Fruit fly (Drosophila melanogaster) S2 (cell line): ENCODE results near the gene ort.

Experiments
- CG8478 ChIP-seq: fragments of >200 bp; optimal IDR thresholded peaks from 2 replicates; lab custom pipeline; 2018
- CTCF ChIP-seq, 2 experiments: fragments of >200 bp; optimal IDR thresholded peaks; 2 replicates each; lab custom pipeline; 2018

ort gene

DNA sequence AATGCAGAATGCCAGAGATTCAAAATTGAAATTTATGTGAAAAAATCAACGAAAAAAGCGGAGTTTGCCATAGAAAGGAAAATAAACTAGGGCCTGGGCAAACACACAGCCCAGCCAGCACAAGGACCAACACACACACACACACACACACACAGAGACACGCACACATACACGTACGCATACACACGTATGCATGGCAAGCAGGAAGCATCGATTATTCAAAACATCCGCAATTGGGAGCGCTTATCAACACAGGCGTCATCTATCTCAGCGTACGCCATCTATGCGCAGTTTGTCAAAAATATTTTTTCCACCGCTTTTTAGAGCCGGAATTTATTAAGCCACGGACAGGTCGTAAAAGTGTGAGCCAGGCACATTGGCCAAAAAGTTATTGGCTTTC lies 20.3 kb downstream of the ort start:
- no peak for TF ChIP-seq CG8478 (lab: Kevin White, UChicago)
- peak in 1 of 2 experiments; percentile 27 for TF ChIP-seq CTCF (optimal IDR thresholded peaks at IDR 0.05; lab: Kevin White, UChicago)

DNA sequence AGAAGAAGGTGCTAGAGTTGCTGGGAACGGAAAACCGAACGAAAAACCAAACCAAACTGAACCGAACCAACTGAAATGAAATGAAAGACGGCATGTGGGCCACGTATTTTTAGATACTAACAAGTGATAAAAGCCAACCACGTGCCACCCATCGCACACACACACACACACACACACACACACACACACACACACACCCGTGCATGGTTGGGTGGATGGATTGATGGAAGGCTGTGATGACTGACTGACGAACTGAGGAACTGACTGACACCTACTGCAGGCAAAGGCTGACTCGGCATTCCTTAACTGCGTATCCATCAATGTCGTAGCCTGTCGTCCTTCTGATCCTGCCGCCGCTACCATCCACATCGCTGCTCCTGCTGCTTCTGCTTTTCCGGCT lies 22.9 kb downstream of the ort start:
- no peak for TF ChIP-seq CTCF (optimal IDR thresholded peaks at IDR 0.05; lab: Kevin White, UChicago)
- TF ChIP-seq CG8478 (lab: Kevin White, UChicago), result no peak

dm6 chr3R:19703398-19703797 lies 43.9 kb downstream of the ort start:
- no peak for TF ChIP-seq CG8478 (lab: Kevin White, UChicago)
- no peak for TF ChIP-seq CTCF (optimal IDR thresholded peaks at IDR 0.05; lab: Kevin White, UChicago)
